Fruit fly (Drosophila melanogaster): ENCODE data around the gene dnd.

DNA sequence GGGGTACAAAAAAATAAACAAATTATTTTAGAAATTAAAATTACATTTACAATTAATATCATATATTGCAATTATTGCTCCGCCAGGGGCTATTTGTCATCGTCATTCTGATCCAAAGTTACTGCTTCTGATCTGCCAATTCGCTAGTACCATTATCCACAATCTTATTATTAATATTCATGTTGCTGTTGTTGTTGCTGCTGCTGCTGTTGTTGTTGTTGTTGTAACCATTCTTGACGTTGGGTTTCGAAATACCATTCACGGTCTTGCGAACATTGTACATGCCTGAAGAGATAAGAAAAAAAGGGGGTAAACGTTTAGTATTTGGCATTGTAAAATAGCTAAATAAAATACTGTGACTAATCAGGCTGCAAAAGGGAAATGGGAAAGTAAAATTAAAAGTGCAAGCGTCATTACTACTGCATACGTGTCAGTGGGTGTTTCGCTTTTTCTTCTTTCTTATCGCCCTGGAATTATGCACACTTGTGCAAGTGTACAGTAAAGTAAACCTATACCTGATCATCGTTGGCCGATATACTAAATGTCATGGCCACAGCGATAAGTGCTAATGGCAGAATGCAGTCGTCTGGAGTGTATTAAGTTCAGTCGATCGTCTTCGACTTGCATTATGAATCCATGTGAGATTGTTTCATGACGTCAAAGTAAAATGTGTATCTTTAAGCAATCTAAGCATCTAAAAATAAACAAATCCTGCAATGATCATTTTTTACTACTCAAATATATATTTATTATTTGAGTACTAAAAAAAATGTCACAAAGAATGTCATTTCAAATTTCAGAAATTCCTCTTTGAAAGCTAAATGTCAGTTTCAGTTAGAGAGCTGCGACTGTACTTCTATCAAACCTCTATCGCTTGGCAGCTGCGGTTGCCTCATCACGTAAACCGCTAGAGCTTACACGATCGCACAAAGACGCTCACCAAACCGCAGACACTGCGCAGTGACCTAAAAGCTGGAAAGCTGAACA is 35.3 kb downstream of the dnd start:
- no peak for TF ChIP-seq toy (GFP tag; IDR thresholded peaks at IDR 0.05)
- no peak for TF ChIP-seq shn (GFP tag; optimal IDR thresholded peaks at IDR 0.05)
- TF ChIP-seq sna (GFP tag; IDR thresholded peaks at IDR 0.05; ENCODE audit: partially characterized antibody): no peak
- no peak for TF ChIP-seq Six4 (GFP tag; optimal IDR thresholded peaks at IDR 0.05)
- TF ChIP-seq vfl (GFP tag; optimal IDR thresholded peaks at IDR 0.05): no peak
- no peak for TF ChIP-seq twi (tag; optimal IDR thresholded peaks at IDR 0.05)
- TF ChIP-seq Lim3 (GFP tag; IDR thresholded peaks at IDR 0.05): no peak
- TF ChIP-seq CG2889 (GFP tag; IDR thresholded peaks at IDR 0.05): no peak
- TF ChIP-seq CG33213 (GFP tag; optimal IDR thresholded peaks at IDR 0.05): no peak
- TF ChIP-seq Hr3 (GFP tag; optimal IDR thresholded peaks at IDR 0.05): no peak
- TF ChIP-seq Hr78 (GFP tag; optimal IDR thresholded peaks at IDR 0.05): no peak

Measured in whole organism, embryonic.